Fruit fly (Drosophila melanogaster) whole organism, prepupa: ENCODE data around the gene RhoGAP100F.

Experiments
- Blimp-1 ChIP-seq: fragments of 200-800 bp; sonication (Bioruptor generic); optimal IDR thresholded peaks from 3 replicates; lab custom pipeline; 2017; ENCODE audit warnings: missing biosample characterization, missing genetic modification characterization, mild to moderate bottlenecking, moderate library complexity, missing genetic modification reagents
- CG10631 ChIP-seq: fragments of 200-800 bp; sonication (Bioruptor generic); optimal IDR thresholded peaks from 2 replicates; lab custom pipeline; 2016; ENCODE audit warnings: missing biosample characterization, missing genetic modification characterization
- CG11294 ChIP-seq: fragments of 200-800 bp; sonication (Bioruptor generic); IDR thresholded peaks from 2 replicates; pipeline ENCODE4 v1.3.6; 2022; ENCODE audit warnings: missing biosample characterization, missing genetic modification characterization
- CG11762 ChIP-seq: fragments of 200-800 bp; sonication (Bioruptor generic); optimal IDR thresholded peaks from 3 replicates; lab custom pipeline; 2016; ENCODE audit warnings: missing biosample characterization, missing genetic modification characterization; ENCODE audit not compliant: insufficient read depth
- CG15336 ChIP-seq: fragments of 200-800 bp; sonication (Bioruptor generic); IDR thresholded peaks from 2 replicates; pipeline ENCODE4 v1.3.6; 2022; ENCODE audit warnings: missing biosample characterization, missing genetic modification characterization
- CG1621 ChIP-seq: fragments of 200-800 bp; sonication (Bioruptor generic); optimal IDR thresholded peaks from 3 replicates; lab custom pipeline; 2018; ENCODE audit warnings: missing biosample characterization, mild to moderate bottlenecking, missing genetic modification characterization
- CG16779 ChIP-seq: fragments of 200-800 bp; sonication (Bioruptor generic); optimal IDR thresholded peaks from 3 replicates; lab custom pipeline; 2017; ENCODE audit warnings: missing biosample characterization, mild to moderate bottlenecking, missing genetic modification characterization
- CG3032 ChIP-seq: fragments of 200-800 bp; optimal IDR thresholded peaks from 2 replicates; lab custom pipeline; 2019; ENCODE audit warnings: missing biosample characterization, mild to moderate bottlenecking, missing genetic modification characterization, moderate library complexity
- CG31627 ChIP-seq: fragments of 200-800 bp; sonication (Bioruptor generic); optimal IDR thresholded peaks from 3 replicates; lab custom pipeline; 2016; ENCODE audit warnings: missing biosample characterization, missing genetic modification characterization
- CG32006 ChIP-seq: fragments of 200-800 bp; sonication (Bioruptor generic); optimal IDR thresholded peaks from 3 replicates; lab custom pipeline; 2017; ENCODE audit warnings: missing biosample characterization, mild to moderate bottlenecking, missing genetic modification characterization
- CG34406 ChIP-seq: fragments of 200-800 bp; sonication (Bioruptor generic); optimal IDR thresholded peaks from 3 replicates; lab custom pipeline; 2016; ENCODE audit warnings: missing biosample characterization, missing genetic modification characterization
- CG3919 ChIP-seq: fragments of 200-800 bp; sonication (Bioruptor generic); optimal IDR thresholded peaks from 3 replicates; lab custom pipeline; 2016; ENCODE audit warnings: missing biosample characterization, missing genetic modification characterization
- CG4318 ChIP-seq: fragments of 200-800 bp; sonication (Bioruptor generic); optimal IDR thresholded peaks from 3 replicates; lab custom pipeline; 2017; ENCODE audit warnings: missing biosample characterization, mild to moderate bottlenecking, missing genetic modification characterization
- CG6163 ChIP-seq: fragments of 200-800 bp; sonication (Bioruptor generic); IDR thresholded peaks from 3 replicates; pipeline ENCODE4 v1.3.6; 2022; ENCODE audit warnings: missing biosample characterization, missing genetic modification characterization
- CG6792 ChIP-seq: fragments of 200-800 bp; sonication (Bioruptor generic); optimal IDR thresholded peaks from 3 replicates; lab custom pipeline; 2016; ENCODE audit warnings: missing biosample characterization, missing genetic modification characterization
- CG6808 ChIP-seq: fragments of 200-800 bp; sonication (Bioruptor generic); optimal IDR thresholded peaks from 3 replicates; lab custom pipeline; 2017; ENCODE audit warnings: missing biosample characterization, missing genetic modification characterization, mild to moderate bottlenecking, moderate library complexity, missing genetic modification reagents
- CG6854 ChIP-seq: fragments of 200-800 bp; sonication (Bioruptor generic); optimal IDR thresholded peaks from 2 replicates; lab custom pipeline; 2017; ENCODE audit warnings: missing biosample characterization, mild to moderate bottlenecking, missing genetic modification characterization
- CG7368 ChIP-seq: fragments of 200-800 bp; sonication (Bioruptor generic); optimal IDR thresholded peaks from 3 replicates; lab custom pipeline; 2016; ENCODE audit warnings: missing biosample characterization, missing genetic modification characterization
- CG8119 ChIP-seq: fragments of 200-800 bp; sonication (Bioruptor generic); IDR thresholded peaks from 3 replicates; pipeline ENCODE4 v1.3.6; 2022; ENCODE audit warnings: missing biosample characterization, missing genetic modification characterization
- CG8319 ChIP-seq: fragments of 200-800 bp; sonication (Bioruptor generic); optimal IDR thresholded peaks from 3 replicates; lab custom pipeline; 2016; ENCODE audit warnings: missing biosample characterization, missing genetic modification characterization
- CG8632 ChIP-seq: fragments of 200-800 bp; sonication (Bioruptor generic); optimal IDR thresholded peaks from 3 replicates; lab custom pipeline; 2016; ENCODE audit warnings: missing biosample characterization, missing genetic modification characterization
- CG9139 ChIP-seq: fragments of 200-800 bp; sonication (Bioruptor generic); optimal IDR thresholded peaks from 3 replicates; lab custom pipeline; 2017; ENCODE audit warnings: missing biosample characterization, mild to moderate bottlenecking, missing genetic modification characterization
- Eip78C ChIP-seq: fragments of 200-800 bp; sonication (Bioruptor generic); peaks from one replicate; lab custom pipeline; 2016; ENCODE audit warnings: missing biosample characterization, missing genetic modification characterization
- Ets21C ChIP-seq: fragments of 200-800 bp; sonication (Bioruptor generic); optimal IDR thresholded peaks from 3 replicates; lab custom pipeline; 2016; ENCODE audit warnings: missing biosample characterization, missing genetic modification characterization
- Ets96B ChIP-seq: fragments of 200-800 bp; optimal IDR thresholded peaks from 2 replicates; lab custom pipeline; 2019; ENCODE audit warnings: missing biosample characterization, mild to moderate bottlenecking, missing genetic modification characterization, moderate library complexity
- Gug ChIP-seq: fragments of 200-800 bp; sonication (Bioruptor generic); IDR thresholded peaks from 2 replicates; pipeline ENCODE4 v1.3.6; 2022; ENCODE audit warnings: missing biosample characterization, missing genetic modification characterization
- Hr38 ChIP-seq: sonication (Bioruptor generic); optimal IDR thresholded peaks from 2 replicates; lab custom pipeline; 2016; ENCODE audit warnings: missing biosample characterization, missing genetic modification characterization
- Hr39 ChIP-seq: fragments of 200-800 bp; sonication (Bioruptor generic); optimal IDR thresholded peaks from 2 replicates; lab custom pipeline; 2016; ENCODE audit warnings: missing biosample characterization, missing genetic modification characterization
- Hr4 ChIP-seq: fragments of 200-800 bp; sonication (Bioruptor generic); optimal IDR thresholded peaks from 3 replicates; lab custom pipeline; 2016; ENCODE audit warnings: missing biosample characterization, missing genetic modification characterization
- Lpt ChIP-seq: fragments of 200-800 bp; sonication (Bioruptor generic); optimal IDR thresholded peaks from 3 replicates; lab custom pipeline; 2016; ENCODE audit warnings: missing biosample characterization, missing genetic modification characterization
- OdsH ChIP-seq: fragments of 200-800 bp; sonication (Bioruptor generic); optimal IDR thresholded peaks from 3 replicates; lab custom pipeline; 2016; ENCODE audit warnings: missing biosample characterization, missing genetic modification characterization
- Smox ChIP-seq: fragments of 200-800 bp; sonication (Bioruptor generic); optimal IDR thresholded peaks from 3 replicates; lab custom pipeline; 2016; ENCODE audit warnings: missing biosample characterization, missing genetic modification characterization
- Sox102F ChIP-seq: fragments of 200-800 bp; sonication (Bioruptor generic); optimal IDR thresholded peaks from 2 replicates; lab custom pipeline; 2016; ENCODE audit warnings: missing biosample characterization, mild to moderate bottlenecking, missing genetic modification characterization
- Sox14 ChIP-seq: fragments of 200-800 bp; sonication (Bioruptor generic); optimal IDR thresholded peaks from 3 replicates; lab custom pipeline; 2016; ENCODE audit warnings: missing biosample characterization, missing genetic modification characterization
- Sox15 ChIP-seq: fragments of 200-800 bp; sonication (Bioruptor generic); optimal IDR thresholded peaks from 3 replicates; lab custom pipeline; 2016; ENCODE audit warnings: missing biosample characterization, missing genetic modification characterization
- achi ChIP-seq: fragments of 200-800 bp; sonication (Bioruptor generic); optimal IDR thresholded peaks from 3 replicates; lab custom pipeline; 2016; ENCODE audit warnings: missing biosample characterization, missing genetic modification characterization
- acj6 ChIP-seq: fragments of 200-800 bp; sonication (Bioruptor generic); optimal IDR thresholded peaks from 3 replicates; lab custom pipeline; 2016; ENCODE audit warnings: missing biosample characterization, missing genetic modification characterization
- cyc ChIP-seq: fragments of 200-800 bp; sonication (Bioruptor generic); optimal IDR thresholded peaks from 3 replicates; lab custom pipeline; 2016; ENCODE audit warnings: missing biosample characterization, missing genetic modification characterization
- dac ChIP-seq: fragments of 200-800 bp; sonication (Bioruptor generic); optimal IDR thresholded peaks from 2 replicates; lab custom pipeline; 2017; ENCODE audit warnings: missing biosample characterization, mild to moderate bottlenecking, missing genetic modification characterization
- dsx ChIP-seq: fragments of 200-800 bp; optimal IDR thresholded peaks from 3 replicates; lab custom pipeline; 2019; ENCODE audit warnings: missing biosample characterization, mild to moderate bottlenecking, missing genetic modification characterization, moderate library complexity; ENCODE audit not compliant: poor library complexity, severe bottlenecking
- esn ChIP-seq: fragments of 200-800 bp; sonication (Bioruptor generic); optimal IDR thresholded peaks from 2 replicates; lab custom pipeline; 2016; ENCODE audit warnings: missing biosample characterization, mild to moderate bottlenecking, missing genetic modification characterization, moderate library complexity
- fd59A ChIP-seq: fragments of 200-800 bp; sonication (Bioruptor generic); optimal IDR thresholded peaks from 2 replicates; lab custom pipeline; 2017; ENCODE audit warnings: missing biosample characterization, mild to moderate bottlenecking, missing genetic modification characterization, missing genetic modification reagents
- fd85E ChIP-seq: fragments of 200-800 bp; sonication (Bioruptor generic); optimal IDR thresholded peaks from 3 replicates; lab custom pipeline; 2016; ENCODE audit warnings: missing biosample characterization, missing genetic modification characterization
- fkh ChIP-seq: fragments of 200-800 bp; sonication (Bioruptor generic); optimal IDR thresholded peaks from 3 replicates; lab custom pipeline; 2017; ENCODE audit warnings: missing biosample characterization, mild to moderate bottlenecking, missing genetic modification characterization, moderate library complexity
- lz ChIP-seq: fragments of 200-800 bp; sonication (Bioruptor generic); optimal IDR thresholded peaks from 3 replicates; lab custom pipeline; 2016; ENCODE audit warnings: missing biosample characterization, missing genetic modification characterization
- net ChIP-seq: fragments of 200-800 bp; sonication (Bioruptor generic); optimal IDR thresholded peaks from 3 replicates; lab custom pipeline; 2016; ENCODE audit warnings: missing biosample characterization, missing genetic modification characterization
- pdm3 ChIP-seq: fragments of 200-800 bp; sonication (Bioruptor generic); optimal IDR thresholded peaks from 3 replicates; lab custom pipeline; 2016; ENCODE audit warnings: missing biosample characterization, missing genetic modification characterization
- salr ChIP-seq, 2 experiments: fragments of 200-800 bp; sonication (Bioruptor generic); optimal IDR thresholded peaks; 3 replicates each; lab custom pipeline; 2016 to 2018; ENCODE audit warnings: missing biosample characterization in 2 of 2, missing genetic modification characterization in 2 of 2, mild to moderate bottlenecking in 1 of 2
- spab ChIP-seq: fragments of 200-800 bp; sonication (Bioruptor generic); optimal IDR thresholded peaks from 2 replicates; lab custom pipeline; 2017; ENCODE audit warnings: missing biosample characterization, mild to moderate bottlenecking, missing genetic modification characterization, missing genetic modification reagents
- ss ChIP-seq, 2 experiments: fragments of 200-800 bp; sonication (Bioruptor generic); optimal IDR thresholded peaks; 2 replicates in 1 of 2; 3 replicates in 1 of 2; lab custom pipeline; 2017 to 2018; ENCODE audit warnings: mild to moderate bottlenecking in 2 of 2, missing biosample characterization in 2 of 2, missing genetic modification characterization in 2 of 2, moderate library complexity in 1 of 2
- svp ChIP-seq: fragments of 200-800 bp; sonication (Bioruptor generic); peaks from one replicate; lab custom pipeline; 2016; ENCODE audit warnings: missing biosample characterization, missing genetic modification characterization
- topi ChIP-seq: fragments of 200-800 bp; sonication (Bioruptor generic); optimal IDR thresholded peaks from 3 replicates; lab custom pipeline; 2016; ENCODE audit warnings: missing biosample characterization, missing genetic modification characterization
- vri ChIP-seq: fragments of 200-800 bp; sonication (Bioruptor generic); optimal IDR thresholded peaks from 3 replicates; lab custom pipeline; 2016; ENCODE audit warnings: missing biosample characterization, mild to moderate bottlenecking, missing genetic modification characterization

RhoGAP100F gene

DNA sequence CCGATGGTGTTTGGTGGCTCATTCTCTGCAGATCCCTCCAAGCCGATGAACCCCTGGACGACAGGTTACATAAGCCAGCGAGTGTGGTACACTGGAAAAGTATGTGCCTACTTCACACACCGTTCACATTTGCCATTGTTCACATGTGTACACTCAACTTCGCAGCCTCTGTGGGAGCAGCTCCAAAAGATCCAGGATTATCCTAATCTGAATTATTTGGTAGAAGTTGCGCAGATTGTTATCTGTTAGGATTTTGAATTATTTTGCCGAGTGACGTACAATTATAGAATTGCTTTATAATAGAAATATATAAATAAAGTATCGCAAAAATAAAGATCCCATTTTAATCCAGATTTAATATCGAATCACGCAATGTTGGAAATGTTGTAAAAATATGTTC, 44.9 kb upstream of the RhoGAP100F start:
- TF ChIP-seq pdm3 (GFP tag; lab: Kevin White, UChicago), result peak; percentile 52
- TF ChIP-seq net (GFP tag; lab: Kevin White, UChicago), result peak; percentile 32
- peak; percentile 53 for TF ChIP-seq CG3919 (GFP tag; lab: Kevin White, UChicago)
- TF ChIP-seq CG8319 (GFP tag; lab: Kevin White, UChicago), result peak; percentile 27
- TF ChIP-seq CG34406 (GFP tag; lab: Kevin White, UChicago), result peak; percentile 50
- TF ChIP-seq CG6163 (GFP tag; lab: Robert Waterston, UW), result no peak
- TF ChIP-seq Sox15, result peak; percentile 13
- peak; percentile 50 for TF ChIP-seq achi (GFP tag; lab: Kevin White, UChicago)
- no peak for TF ChIP-seq vri
- TF ChIP-seq Hr4 (GFP tag; lab: Kevin White, UChicago), result peak; percentile 75
- TF ChIP-seq Sox14 (GFP tag; lab: Kevin White, UChicago), result peak; percentile 4
- peak; percentile 10 for TF ChIP-seq lz (GFP tag; lab: Kevin White, UChicago)
- TF ChIP-seq cyc (GFP tag; lab: Kevin White, UChicago), result peak; percentile 7
- TF ChIP-seq ss (GFP tag; optimal IDR thresholded peaks at IDR 0.05; lab: Kevin White, UChicago), result no peak
- TF ChIP-seq Hr39, result no peak
- TF ChIP-seq CG31627, result no peak
- TF ChIP-seq Blimp-1 (GFP tag; lab: Kevin White, UChicago), result peak; percentile 5
- peak; percentile 36 for TF ChIP-seq CG11762
- peak; percentile 23 for TF ChIP-seq CG7368
- TF ChIP-seq dsx, result no peak
- TF ChIP-seq OdsH (GFP tag; lab: Kevin White, UChicago), result peak; percentile 71
- TF ChIP-seq fd85E (GFP tag; lab: Kevin White, UChicago), result no peak
- TF ChIP-seq topi (GFP tag; lab: Kevin White, UChicago), result peak; percentile 3
- TF ChIP-seq CG8632 (GFP tag; lab: Kevin White, UChicago), result peak; percentile 43
- peak; percentile 14 for TF ChIP-seq Lpt (GFP tag; lab: Kevin White, UChicago)
- TF ChIP-seq CG6792, result peak; percentile 31
- peak; percentile 29 for TF ChIP-seq spab (GFP tag; lab: Kevin White, UChicago)
- TF ChIP-seq Gug, result no peak
- TF ChIP-seq Hr38 (GFP tag; lab: Kevin White, UChicago), result no peak
- no peak for TF ChIP-seq CG11294
- TF ChIP-seq svp (GFP tag; lab: Kevin White, UChicago), result peak; percentile 78
- peak; percentile 5 for TF ChIP-seq esn (GFP tag; lab: Kevin White, UChicago)
- peak; percentile 92 for TF ChIP-seq Eip78C (GFP tag; lab: Kevin White, UChicago)
- TF ChIP-seq Ets96B (tag; lab: Kevin White, UChicago), result peak; percentile 30
- TF ChIP-seq CG10631 (GFP tag; lab: Kevin White, UChicago), result peak; percentile 61
- TF ChIP-seq CG1621 (tag; lab: Kevin White, UChicago), result no peak
- no peak for TF ChIP-seq Ets21C
- peak; percentile 82 for TF ChIP-seq CG32006
- peak; percentile 63 for TF ChIP-seq CG15336 (GFP tag; lab: Robert Waterston, UW)
- no peak for TF ChIP-seq fkh (GFP tag; lab: Kevin White, UChicago)
- no peak for TF ChIP-seq Sox102F (GFP tag; lab: Kevin White, UChicago)
- TF ChIP-seq Smox, result no peak
- TF ChIP-seq fd59A (GFP tag; lab: Kevin White, UChicago), result no peak
- TF ChIP-seq CG4318 (GFP tag; lab: Kevin White, UChicago), result peak; percentile 57
- TF ChIP-seq CG3032, result peak; percentile 33
- TF ChIP-seq dac (GFP tag; lab: Kevin White, UChicago), result peak; percentile 28
- TF ChIP-seq CG8119 (GFP tag; lab: Robert Waterston, UW), result peak; percentile 60
- TF ChIP-seq acj6 (GFP tag; lab: Kevin White, UChicago), result peak; percentile 59
- TF ChIP-seq CG6854 (GFP tag; lab: Kevin White, UChicago), result no peak
- TF ChIP-seq CG16779 (tag; lab: Kevin White, UChicago), result peak; percentile 28
- TF ChIP-seq CG9139 (GFP tag; lab: Kevin White, UChicago), result no peak
- TF ChIP-seq CG6808 (GFP tag; lab: Kevin White, UChicago), result peak; percentile 48
- peak in 1 of 2 experiments; percentile 51 for TF ChIP-seq salr (GFP tag; optimal IDR thresholded peaks at IDR 0.05; lab: Kevin White, UChicago)
